Worm (Caenorhabditis elegans): ENCODE results near the gene C44B7.7.

- TF ChIP-seq ztf-11 (tag; optimal IDR thresholded peaks at IDR 0.05) = no peak
- no peak for TF ChIP-seq pha-4 (tag; optimal IDR thresholded peaks at IDR 0.05)
- no peak for TF ChIP-seq snpc-4 (tag; optimal IDR thresholded peaks at IDR 0.05)
Measured at ce11 chrII:6890095-6890494, 10.1 kb upstream of the C44B7.7 start, which contains the start of gene acer-1.

Data from whole organism, mixed stage, embryonic.